Worm (Caenorhabditis elegans): ENCODE measurements around the gene ZC250.5.

Gene ZC250.5

ce11 chrV:5843415-5844337, 38.1 kb downstream of the ZC250.5 start (continued):
- TF ChIP-seq Y95B8A.8 (GFP tag; IDR thresholded peaks at IDR 0.05) (peak; percentile 81; the same call in 1 of the 2 replicates), F57A8.1 (GFP tag; optimal IDR thresholded peaks at IDR 0.05) (no peak), ztf-28 (GFP tag; IDR thresholded peaks at IDR 0.05) (0 out of 2 replicates have a peak, but pooled peaks have one; percentile 77), xnd-1 (tag; optimal IDR thresholded peaks at IDR 0.05) (no peak), B0019.2 (GFP tag; conservative IDR thresholded peaks at IDR 0.05) (no peak), lir-1 (GFP tag; conservative IDR thresholded peaks at IDR 0.05) (peak; percentile 32; the same call in 1 of the 2 replicates), F52B5.7 (tag; optimal IDR thresholded peaks at IDR 0.05) (no peak), pbrm-1 (GFP tag; IDR thresholded peaks at IDR 0.05) (no peak; the same call in 1 of the 2 replicates), ztf-3 (GFP tag; optimal IDR thresholded peaks at IDR 0.05) (no peak), ceh-58 (GFP tag; IDR thresholded peaks at IDR 0.05) (0 out of 2 replicates have a peak, but pooled peaks have one; percentile 5), lsl-1 (GFP tag; optimal IDR thresholded peaks at IDR 0.05) (no peak), T07F8.4 (tag; optimal IDR thresholded peaks at IDR 0.05) (no peak), ekl-4 (GFP tag; IDR thresholded peaks at IDR 0.05) (no peak; the same call in 1 of the 2 replicates), mcd-1 (GFP tag; IDR thresholded peaks at IDR 0.05) (peak; percentile 17; the same call in 1 of the 2 replicates), ztf-22 (GFP tag; optimal IDR thresholded peaks at IDR 0.05) (no peak), hmg-20 (GFP tag; IDR thresholded peaks at IDR 0.05) (no peak), aptf-3 (GFP tag; IDR thresholded peaks at IDR 0.05) (no peak), snpc-3.4 (tag; optimal IDR thresholded peaks at IDR 0.05) (no peak), B0336.3 (GFP tag; IDR thresholded peaks at IDR 0.05) (no peak; the same call in 1 of the 2 replicates), aptf-2 (GFP tag; conservative IDR thresholded peaks at IDR 0.05) (no peak), tbx-9 (tag; optimal IDR thresholded peaks at IDR 0.05; ENCODE audit: borderline replicate concordance) (no peak), C06A6.2 (GFP tag; conservative IDR thresholded peaks at IDR 0.05) (no peak), snpc-1.1 (tag; optimal IDR thresholded peaks at IDR 0.05; ENCODE audit: insufficient read depth) (no peak), B0035.1 (tag; optimal IDR thresholded peaks at IDR 0.05) (no peak), ama-1 (optimal IDR thresholded peaks at IDR 0.05) (no peak), ama-1 (GFP tag; optimal IDR thresholded peaks at IDR 0.05) (no peak), Y67H2A.10 (GFP tag; conservative IDR thresholded peaks at IDR 0.05) (no peak; the same call in 1 of the 2 replicates), F10E7.11 (tag; optimal IDR thresholded peaks at IDR 0.05) (no peak), lin-40 (tag; optimal IDR thresholded peaks at IDR 0.05) (no peak), mel-28 (tag; optimal IDR thresholded peaks at IDR 0.05; ENCODE audit: borderline replicate concordance) (no peak), bed-2 (GFP tag; IDR thresholded peaks at IDR 0.05) (no peak), nfya-1 (tag; optimal IDR thresholded peaks at IDR 0.05; ENCODE audit: borderline replicate concordance, insufficient read depth) (no peak), ceh-40 (GFP tag; IDR thresholded peaks at IDR 0.05) (no peak), egl-44 (GFP tag; IDR thresholded peaks at IDR 0.05) (peak; percentile 60; the same call in 1 of the 2 replicates), nfyb-1 (GFP tag; IDR thresholded peaks at IDR 0.05) (no peak), rec-8 (tag; optimal IDR thresholded peaks at IDR 0.05) (no peak), madf-8 (GFP tag; conservative IDR thresholded peaks at IDR 0.05) (0 out of 2 replicates have a peak, but pooled peaks have one; percentile 14), let-526 (GFP tag; IDR thresholded peaks at IDR 0.05) (no peak), atf-7 (tag; optimal IDR thresholded peaks at IDR 0.05) (no peak), ztf-26 (tag; optimal IDR thresholded peaks at IDR 0.05) (no peak), akir-1 (GFP tag; optimal IDR thresholded peaks at IDR 0.05) (no peak), F33H1.4 (GFP tag; IDR thresholded peaks at IDR 0.05) (no peak), F55B11.4 (tag; optimal IDR thresholded peaks at IDR 0.05; ENCODE audit: borderline replicate concordance, insufficient read depth) (no peak), ceh-100 (GFP tag; IDR thresholded peaks at IDR 0.05) (no peak), ZK185.1 (tag; optimal IDR thresholded peaks at IDR 0.05; ENCODE audit: poor library complexity, severe bottlenecking) (no peak), cebp-2 (GFP tag; IDR thresholded peaks at IDR 0.05) (0 out of 2 replicates have a peak, but pooled peaks have one; percentile 30)

Measured in whole organism, young adult.